Worm (Caenorhabditis elegans) whole organism, mixed stage, embryonic: Measurements from ENCODE around the gene ZK892.4.
A peak's percentile ranks its signal among the peaks of the same experiment; 100 is the strongest.

Experiments used
- ces-1 ChIP-seq: fragments of 150-350 bp; optimal IDR thresholded peaks from 2 replicates; lab custom pipeline; 2014; ENCODE audit warnings: missing biosample characterization, missing genetic modification reagents, missing genetic modification characterization
- elt-1 ChIP-seq: sonication (generic microtip); optimal IDR thresholded peaks from 2 replicates; lab custom pipeline; 2017; ENCODE audit warnings: missing genetic modification characterization, mild to moderate bottlenecking, missing compliant biosample characterization, antibody characterized with exemption, moderate library complexity, borderline replicate concordance; ENCODE audit not compliant: insufficient read depth
- elt-3 ChIP-seq: fragments of 150-350 bp; optimal IDR thresholded peaks from 2 replicates; lab custom pipeline; 2014; ENCODE audit warnings: missing biosample characterization, missing genetic modification characterization
- mls-2 ChIP-seq: sonication (generic microtip); optimal IDR thresholded peaks from 2 replicates; lab custom pipeline; 2016; ENCODE audit warnings: mild to moderate bottlenecking, missing genetic modification characterization, moderate library complexity, missing compliant biosample characterization
- nhr-12 ChIP-seq: fragments of 150-350 bp; optimal IDR thresholded peaks from 2 replicates; lab custom pipeline; 2014; ENCODE audit warnings: missing biosample characterization, missing genetic modification characterization
- nhr-237 ChIP-seq: fragments of 150-350 bp; optimal IDR thresholded peaks from 2 replicates; lab custom pipeline; 2014; ENCODE audit warnings: missing biosample characterization, missing genetic modification characterization
- pha-4 ChIP-seq: fragments of 150-350 bp; optimal IDR thresholded peaks from 2 replicates; lab custom pipeline; 2018; ENCODE audit warnings: missing biosample characterization, missing genetic modification reagents, missing genetic modification characterization
- snpc-4 ChIP-seq: fragments of 150-350 bp; optimal IDR thresholded peaks from 2 replicates; lab custom pipeline; 2014; ENCODE audit warnings: missing biosample characterization, missing genetic modification characterization
- unc-62 ChIP-seq: fragments of 150-350 bp; optimal IDR thresholded peaks from 2 replicates; lab custom pipeline; 2014; ENCODE audit warnings: missing biosample characterization, missing genetic modification reagents, missing genetic modification characterization
- ztf-11 ChIP-seq: fragments of 150-350 bp; optimal IDR thresholded peaks from 2 replicates; lab custom pipeline; 2014; ENCODE audit warnings: missing biosample characterization, missing genetic modification characterization

ce11 chrII:9992474-9992873 lies 13.9 kb upstream of the ZK892.4 start:
- TF ChIP-seq ces-1 (GFP tag; lab: Kevin White, UChicago), result peak; percentile 59
- TF ChIP-seq elt-1 (tag; lab: Kevin White, UChicago), result no peak
- no peak for TF ChIP-seq unc-62 (GFP tag; lab: Kevin White, UChicago)
- TF ChIP-seq elt-3, result no peak
- TF ChIP-seq nhr-12 (tag; lab: Kevin White, UChicago), result no peak
- TF ChIP-seq ztf-11 (tag; lab: Kevin White, UChicago), result no peak
- TF ChIP-seq snpc-4 (tag; lab: Kevin White, UChicago), result no peak
- no peak for TF ChIP-seq nhr-237 (tag; lab: Kevin White, UChicago)
- no peak for TF ChIP-seq pha-4 (tag; lab: Kevin White, UChicago)
- no peak for TF ChIP-seq mls-2 (tag; lab: Kevin White, UChicago)
